Worm (Caenorhabditis elegans) whole organism, L4 larva: ENCODE results near the gene F41E6.12.

Source experiments
- D1046.2 ChIP-seq: fragments of 200-800 bp; sonication (Bioruptor generic); IDR thresholded peaks from 2 replicates; pipeline ENCODE4 v1.3.6; 2022; ENCODE audit warnings: missing genetic modification characterization, missing compliant biosample characterization
- F37D6.2 ChIP-seq: sonication (generic microtip); optimal IDR thresholded peaks from 2 replicates; lab custom pipeline; 2016; ENCODE audit warnings: mild to moderate bottlenecking, missing genetic modification characterization, missing compliant biosample characterization
- F44E2.7 ChIP-seq: fragments of 200-800 bp; sonication (Bioruptor generic); IDR thresholded peaks from 2 replicates; pipeline ENCODE4 v2.1.2; 2022; ENCODE audit warnings: missing genetic modification characterization, missing compliant biosample characterization
- F49E8.2 ChIP-seq: sonication (generic microtip); optimal IDR thresholded peaks from 2 replicates; lab custom pipeline; 2016; ENCODE audit warnings: missing compliant biosample characterization, mild to moderate bottlenecking, missing genetic modification characterization, borderline replicate concordance
- R02D3.7 ChIP-seq: fragments of 150-350 bp; sonication (generic microtip); optimal IDR thresholded peaks from 3 replicates; lab custom pipeline; 2014; ENCODE audit warnings: missing biosample characterization, missing genetic modification characterization
- Y105C5A.15 ChIP-seq: fragments of 200-800 bp; sonication (Bioruptor generic); IDR thresholded peaks from 2 replicates; pipeline ENCODE4 v1.3.6; 2022; ENCODE audit warnings: missing genetic modification characterization, missing compliant biosample characterization
- ZK337.2 ChIP-seq: fragments of 200-800 bp; sonication (Bioruptor generic); IDR thresholded peaks from 2 replicates; pipeline ENCODE4 v1.3.6; 2022; ENCODE audit warnings: missing genetic modification reagents, missing genetic modification characterization, missing compliant biosample characterization
- ZK546.5 ChIP-seq, 2 experiments: sonication (generic microtip); optimal IDR thresholded peaks; 2 replicates each; lab custom pipeline; 2017; ENCODE audit warnings: missing biosample characterization in 2 of 2, missing genetic modification characterization in 2 of 2
- aha-1 ChIP-seq: fragments of 150-350 bp; peaks from one replicate; lab custom pipeline; 2014; ENCODE audit warnings: missing biosample characterization, missing genetic modification characterization
- arid-1 ChIP-seq: fragments of 200-800 bp; sonication (Bioruptor generic); conservative IDR thresholded peaks from 2 replicates; pipeline ENCODE4 v1.3.6; 2022; ENCODE audit warnings: missing genetic modification reagents, missing genetic modification characterization, missing compliant biosample characterization
- ces-1 ChIP-seq: fragments of 150-350 bp; sonication (generic microtip); optimal IDR thresholded peaks from 4 replicates; lab custom pipeline; 2014; ENCODE audit warnings: missing biosample characterization, missing genetic modification reagents, missing genetic modification characterization
- ctbp-1 ChIP-seq: fragments of 200-800 bp; sonication (Bioruptor generic); IDR thresholded peaks from 2 replicates; pipeline ENCODE4 v1.3.6; 2022; ENCODE audit warnings: missing genetic modification reagents, missing genetic modification characterization, missing compliant biosample characterization
- egl-43 ChIP-seq: fragments of 200-800 bp; sonication (Bioruptor generic); IDR thresholded peaks from 2 replicates; pipeline ENCODE4 v1.3.6; 2022; ENCODE audit warnings: missing genetic modification reagents, missing genetic modification characterization, missing compliant biosample characterization
- fkh-10 ChIP-seq: fragments of 150-350 bp; optimal IDR thresholded peaks from 2 replicates; lab custom pipeline; 2014; ENCODE audit warnings: missing biosample characterization, missing genetic modification reagents, missing genetic modification characterization
- hif-1 ChIP-seq, 2 experiments: sonication (generic microtip); optimal IDR thresholded peaks; 2 replicates each; lab custom pipeline; 2016 to 2017; ENCODE audit warnings: missing compliant biosample characterization in 2 of 2, missing genetic modification characterization in 2 of 2, missing genetic modification reagents in 2 of 2, missing genotype in 2 of 2, mild to moderate bottlenecking in 1 of 2
- hlh-11 ChIP-seq: fragments of 200-800 bp; sonication (Bioruptor generic); optimal IDR thresholded peaks from 2 replicates; lab custom pipeline; 2018; ENCODE audit warnings: mild to moderate bottlenecking, missing genetic modification characterization, missing compliant biosample characterization
- hlh-30 ChIP-seq: sonication (generic microtip); optimal IDR thresholded peaks from 2 replicates; lab custom pipeline; 2017; ENCODE audit warnings: antibody characterized with exemption, mild to moderate bottlenecking, missing genetic modification characterization, missing compliant biosample characterization; ENCODE audit not compliant: insufficient read depth
- lim-7 ChIP-seq: fragments of 200-800 bp; sonication (Bioruptor generic); IDR thresholded peaks from 2 replicates; pipeline ENCODE4 v1.3.6; 2022; ENCODE audit warnings: missing genetic modification characterization, missing compliant biosample characterization
- lin-29 ChIP-seq: fragments of 200-800 bp; sonication (Bioruptor generic); IDR thresholded peaks from 2 replicates; pipeline ENCODE4 v1.3.6; 2022; ENCODE audit warnings: missing genetic modification reagents, missing genetic modification characterization, missing compliant biosample characterization
- lin-38 ChIP-seq: fragments of 200-800 bp; sonication (Bioruptor generic); IDR thresholded peaks from 2 replicates; pipeline ENCODE4 v1.3.6; 2022; ENCODE audit warnings: missing genetic modification reagents, missing genetic modification characterization, missing compliant biosample characterization
- lin-39 ChIP-seq: fragments of 150-350 bp; optimal IDR thresholded peaks from 2 replicates; lab custom pipeline; 2014; ENCODE audit warnings: missing biosample characterization, missing genetic modification reagents, missing genetic modification characterization
- madf-9 ChIP-seq: fragments of 200-800 bp; sonication (Bioruptor generic); conservative IDR thresholded peaks from 2 replicates; pipeline ENCODE4 v1.3.6; 2022; ENCODE audit warnings: missing genetic modification reagents, missing genetic modification characterization, missing compliant biosample characterization
- nhr-10 ChIP-seq: fragments of 150-350 bp; optimal IDR thresholded peaks from 2 replicates; lab custom pipeline; 2014; ENCODE audit warnings: missing biosample characterization, missing genetic modification characterization
- nhr-102 ChIP-seq: sonication (generic microtip); optimal IDR thresholded peaks from 2 replicates; lab custom pipeline; 2016; ENCODE audit warnings: mild to moderate bottlenecking, missing genetic modification characterization, moderate library complexity, missing compliant biosample characterization
- nhr-111 ChIP-seq: fragments of 200-800 bp; sonication (Bioruptor generic); optimal IDR thresholded peaks from 2 replicates; lab custom pipeline; 2018; ENCODE audit warnings: mild to moderate bottlenecking, missing genetic modification characterization, missing compliant biosample characterization
- nhr-48 ChIP-seq: sonication (generic microtip); optimal IDR thresholded peaks from 2 replicates; lab custom pipeline; 2016; ENCODE audit warnings: mild to moderate bottlenecking, missing genetic modification characterization, missing compliant biosample characterization
- nhr-6 ChIP-seq: fragments of 150-350 bp; optimal IDR thresholded peaks from 2 replicates; lab custom pipeline; 2014; ENCODE audit warnings: missing biosample characterization, missing genetic modification characterization
- nhr-76 ChIP-seq: fragments of 150-350 bp; optimal IDR thresholded peaks from 2 replicates; lab custom pipeline; 2014; ENCODE audit warnings: missing biosample characterization, missing genetic modification characterization
- php-3 ChIP-seq: fragments of 200-800 bp; sonication (Bioruptor generic); IDR thresholded peaks from 2 replicates; pipeline ENCODE4 v1.3.6; 2022; ENCODE audit warnings: missing genetic modification reagents, missing genetic modification characterization, missing compliant biosample characterization
- pqm-1 ChIP-seq: sonication (generic microtip); optimal IDR thresholded peaks from 2 replicates; lab custom pipeline; 2017; ENCODE audit warnings: missing biosample characterization, missing genetic modification characterization
- rbr-2 ChIP-seq: sonication (generic microtip); optimal IDR thresholded peaks from 2 replicates; lab custom pipeline; 2016; ENCODE audit warnings: missing genotype, missing genetic modification characterization, missing compliant biosample characterization
- unc-130 ChIP-seq: sonication (generic microtip); optimal IDR thresholded peaks from 2 replicates; lab custom pipeline; 2016; ENCODE audit warnings: missing genetic modification reagents, missing genetic modification characterization, missing compliant biosample characterization
- unc-62 ChIP-seq, 3 experiments: fragments of 150-350 bp in 1 of 3; sonication (generic microtip); optimal IDR thresholded peaks in 2 of 3; peaks in 1 of 3; 1 replicate in 1 of 3; 2 replicates in 2 of 3; lab custom pipeline; 2014 to 2017; ENCODE audit warnings: missing biosample characterization in 3 of 3, missing genetic modification characterization in 3 of 3, missing genetic modification reagents in 3 of 3, missing genotype in 1 of 3
- vab-7 ChIP-seq: fragments of 200-800 bp; sonication (Bioruptor generic); IDR thresholded peaks from 2 replicates; pipeline ENCODE4 v1.3.6; 2022; ENCODE audit warnings: missing genetic modification reagents, missing genetic modification characterization, missing compliant biosample characterization
- zfp-3 ChIP-seq: fragments of 200-800 bp; sonication (Bioruptor generic); conservative IDR thresholded peaks from 2 replicates; pipeline ENCODE4 v1.3.6; 2022; ENCODE audit warnings: missing genetic modification reagents, missing genetic modification characterization, missing compliant biosample characterization
- ztf-11 ChIP-seq: fragments of 150-350 bp; optimal IDR thresholded peaks from 2 replicates; lab custom pipeline; 2014; ENCODE audit warnings: missing biosample characterization, missing genetic modification characterization
- ztf-7 ChIP-seq: fragments of 150-350 bp; optimal IDR thresholded peaks from 2 replicates; lab custom pipeline; 2014; ENCODE audit warnings: missing biosample characterization, missing genetic modification characterization

The F41E6.12 gene

DNA sequence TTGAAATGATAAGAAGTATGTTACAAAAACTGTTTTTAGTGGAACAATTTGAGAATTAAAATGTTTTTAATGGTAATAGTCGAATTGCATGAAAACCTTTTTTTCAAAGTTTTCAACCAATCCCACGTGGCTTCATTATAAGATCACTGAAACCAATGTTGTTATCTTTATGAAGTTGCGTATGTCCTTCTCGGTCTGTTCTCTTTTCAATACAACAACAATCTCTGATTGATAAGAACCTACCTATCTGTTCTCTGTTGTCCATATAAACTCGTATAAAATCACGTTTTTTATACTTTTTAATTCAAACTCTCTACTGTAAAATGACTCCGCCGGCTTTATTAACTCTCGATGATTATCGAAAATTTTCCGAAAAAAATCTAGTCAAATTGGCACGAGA, 25.7 kb downstream of the F41E6.12 start, which contains the start of gene F41E6.5 (continued):
- TF ChIP-seq pqm-1 (tag; lab: Kevin White, UChicago) (peak; percentile 54), hlh-11 (tag; lab: Kevin White, UChicago) (peak; percentile 66), hif-1 (tag; optimal IDR thresholded peaks at IDR 0.05; lab: Kevin White, UChicago) (peak in 1 of 2 experiments; percentile 18)

ce11 chrV:8602638-8603037, 26.3 kb downstream of the F41E6.12 start, which contains the start of gene F41E6.15:
Gene F41E6.15 (minus strand): TSS chrV:8602738.
- no peak for TF ChIP-seq nhr-10 (tag; lab: Kevin White, UChicago)
- peak; percentile 4 for TF ChIP-seq aha-1

DNA sequence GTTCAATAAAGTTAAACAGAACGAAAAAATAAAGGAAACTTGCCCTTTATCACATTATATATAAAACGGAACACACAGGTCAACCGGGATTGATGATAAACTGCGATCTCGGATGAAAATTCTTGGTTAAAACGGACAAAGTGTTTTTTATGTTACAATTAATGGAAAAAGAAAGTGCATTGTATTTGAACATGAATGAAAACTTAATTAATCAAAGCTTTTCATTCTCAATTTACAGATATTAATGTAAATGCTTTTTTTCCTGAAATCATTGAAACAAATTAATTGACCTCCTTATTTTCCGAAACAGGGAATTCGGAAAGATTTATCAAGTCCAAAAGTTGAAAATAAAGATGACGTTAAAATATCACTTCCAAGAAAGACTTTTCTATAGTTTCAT, 27.5 kb downstream of the F41E6.12 start, which contains the start of gene F41E6.8:
F41E6.8 (minus strand) TSS at position 101 of the 400 bp plus-strand sequence.
- TF ChIP-seq D1046.2 (GFP tag; lab: Robert Waterston, UW) (no peak), lin-29 (GFP tag; lab: Robert Waterston, UW) (no peak), nhr-6 (tag; lab: Kevin White, UChicago) (no peak), hlh-30 (tag; lab: Kevin White, UChicago) (no peak), vab-7 (GFP tag; lab: Robert Waterston, UW) (no peak), madf-9 (GFP tag; lab: Robert Waterston, UW) (no peak), nhr-111 (no peak), ztf-7 (tag; lab: Kevin White, UChicago) (no peak), ztf-11 (tag; lab: Kevin White, UChicago) (no peak), zfp-3 (GFP tag; lab: Robert Waterston, UW) (no peak), Y105C5A.15 (GFP tag; lab: Robert Waterston, UW) (no peak), nhr-76 (tag; lab: Kevin White, UChicago) (no peak), ctbp-1 (GFP tag; lab: Robert Waterston, UW) (no peak), F44E2.7 (GFP tag; lab: Robert Waterston, UW) (no peak), lin-39 (tag; lab: Kevin White, UChicago) (no peak), unc-130 (no peak), nhr-48 (tag; lab: Kevin White, UChicago) (no peak), rbr-2 (tag; lab: Kevin White, UChicago) (no peak), ZK337.2 (GFP tag; lab: Robert Waterston, UW) (no peak), R02D3.7 (no peak)

- TF ChIP-seq aha-1 = no peak
- no peak for TF ChIP-seq unc-62 (GFP tag; optimal IDR thresholded peaks at IDR 0.05 in 1 of 2; lab: Kevin White, UChicago)
- no peak for TF ChIP-seq unc-62 (tag; optimal IDR thresholded peaks at IDR 0.05; lab: Kevin White, UChicago)
- no peak for TF ChIP-seq F49E8.2 (tag; lab: Kevin White, UChicago)
- no peak for TF ChIP-seq R02D3.7
- TF ChIP-seq lin-38 = no peak
- TF ChIP-seq arid-1 (GFP tag; lab: Robert Waterston, UW) = no peak
- no peak for TF ChIP-seq ztf-7 (tag; lab: Kevin White, UChicago)
- no peak for TF ChIP-seq fkh-10 (GFP tag; lab: Kevin White, UChicago)
- TF ChIP-seq ces-1 (GFP tag; lab: Kevin White, UChicago) = no peak
- no peak for TF ChIP-seq egl-43
- TF ChIP-seq ztf-11 (tag; lab: Kevin White, UChicago) = no peak
- no peak for TF ChIP-seq unc-130
- no peak for TF ChIP-seq nhr-102 (tag; lab: Kevin White, UChicago)
- TF ChIP-seq ZK546.5 (tag; optimal IDR thresholded peaks at IDR 0.05; lab: Kevin White, UChicago) = no peak
- TF ChIP-seq F37D6.2 = no peak
- no peak for TF ChIP-seq php-3
- no peak for TF ChIP-seq lim-7
Measured at ce11 chrV:8599957-8600356, 29.0 kb downstream of the F41E6.12 start.
